Worm (Caenorhabditis elegans): ENCODE data around the gene lin-52.

lin-52 gene

ce11 chrIII:9857110-9857509 lies 32.6 kb upstream of the lin-52 start:
- TF ChIP-seq lsy-12 (tag; optimal IDR thresholded peaks at IDR 0.05) = no peak
- TF ChIP-seq pha-4 (tag; optimal IDR thresholded peaks at IDR 0.05) = peak; percentile 28
- no peak for TF ChIP-seq nhr-67 (tag; optimal IDR thresholded peaks at IDR 0.05)
- TF ChIP-seq sea-2 (GFP tag; optimal IDR thresholded peaks at IDR 0.05) = no peak
- TF ChIP-seq unc-39 (tag; optimal IDR thresholded peaks at IDR 0.05) = no peak
- TF ChIP-seq zag-1 (tag; optimal IDR thresholded peaks at IDR 0.05) = no peak
- peak; percentile 70 for TF ChIP-seq elt-2 (tag; optimal IDR thresholded peaks at IDR 0.05)

- TF ChIP-seq nhr-23 (tag; optimal IDR thresholded peaks at IDR 0.05) (no peak), lsy-12 (tag; optimal IDR thresholded peaks at IDR 0.05) (no peak), nhr-67 (tag; optimal IDR thresholded peaks at IDR 0.05) (no peak), ztf-4 (tag; optimal IDR thresholded peaks at IDR 0.05) (no peak), ceh-16 (tag; optimal IDR thresholded peaks at IDR 0.05) (no peak), lin-39 (tag; optimal IDR thresholded peaks at IDR 0.05) (no peak), snpc-4 (tag; optimal IDR thresholded peaks at IDR 0.05) (no peak), ceh-82 (tag; optimal IDR thresholded peaks at IDR 0.05) (no peak), nhr-28 (tag; optimal IDR thresholded peaks at IDR 0.05) (no peak), mdl-1 (tag; optimal IDR thresholded peaks at IDR 0.05) (no peak), nhr-12 (tag; optimal IDR thresholded peaks at IDR 0.05) (no peak), mml-1 (tag; optimal IDR thresholded peaks at IDR 0.05) (no peak), fkh-10 (GFP tag; optimal IDR thresholded peaks at IDR 0.05) (no peak), nhr-237 (tag; optimal IDR thresholded peaks at IDR 0.05) (no peak), jun-1 (tag; optimal IDR thresholded peaks at IDR 0.05) (no peak), zag-1 (tag; optimal IDR thresholded peaks at IDR 0.05) (no peak), elt-1 (tag; optimal IDR thresholded peaks at IDR 0.05) (no peak), lin-15B (tag; optimal IDR thresholded peaks at IDR 0.05) (no peak), hmg-11 (tag; optimal IDR thresholded peaks at IDR 0.05) (no peak)
Measured at ce11 chrIII:9854960-9855359, 30.4 kb upstream of the lin-52 start.

ce11 chrIII:9853667-9854620 lies 29.4 kb upstream of the lin-52 start:
- TF ChIP-seq lin-15B (tag; optimal IDR thresholded peaks at IDR 0.05) (no peak), elt-2 (tag; optimal IDR thresholded peaks at IDR 0.05) (peak; percentile 15), ama-1 (optimal IDR thresholded peaks at IDR 0.05) (peak; percentile 7), nhr-11 (tag; optimal IDR thresholded peaks at IDR 0.05) (no peak), eor-1 (tag; optimal IDR thresholded peaks at IDR 0.05) (no peak)

ce11 chrIII:9851547-9851946 lies 27.0 kb upstream of the lin-52 start, which contains the start of gene K11H3.3:
TSS of gene K11H3.3 (plus strand) at chrIII:9851854.
- no peak for TF ChIP-seq lsy-12 (tag; optimal IDR thresholded peaks at IDR 0.05)
- peak; percentile 49 for TF ChIP-seq lin-39 (tag; optimal IDR thresholded peaks at IDR 0.05)

DNA sequence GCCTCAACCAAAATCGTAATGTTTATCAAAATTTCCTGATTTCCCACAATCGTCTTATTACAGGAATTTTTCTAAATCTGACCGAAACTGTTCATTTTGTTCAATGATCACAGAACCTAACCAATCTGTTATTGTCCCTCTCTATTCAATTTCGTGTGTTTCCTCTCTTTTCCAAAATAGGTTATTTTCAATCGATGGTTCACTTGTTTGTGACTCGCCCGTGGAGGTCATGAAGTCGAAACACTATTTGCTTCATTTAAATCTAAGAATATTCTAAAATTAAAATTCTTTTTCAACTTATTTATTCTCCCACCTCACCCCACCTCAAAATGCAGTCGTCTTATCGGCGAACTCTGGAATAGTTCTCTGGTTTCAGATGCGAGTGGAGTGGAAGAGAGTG lies 26.3 kb upstream of the lin-52 start:
- TF ChIP-seq nhr-11 (tag; optimal IDR thresholded peaks at IDR 0.05) = no peak
- no peak for TF ChIP-seq nhr-67 (tag; optimal IDR thresholded peaks at IDR 0.05)
- no peak for TF ChIP-seq ama-1 (optimal IDR thresholded peaks at IDR 0.05)
- peak; percentile 49 for TF ChIP-seq pqm-1 (tag; optimal IDR thresholded peaks at IDR 0.05)
- TF ChIP-seq skn-1 (tag; optimal IDR thresholded peaks at IDR 0.05) = no peak
- peak; percentile 21 for TF ChIP-seq elt-2 (tag; optimal IDR thresholded peaks at IDR 0.05)

ce11 chrIII:9849950-9850349 lies 25.4 kb upstream of the lin-52 start:
- no peak for TF ChIP-seq ceh-9 (tag; optimal IDR thresholded peaks at IDR 0.05)
- peak; percentile 77 for TF ChIP-seq elt-2 (tag; optimal IDR thresholded peaks at IDR 0.05)
- no peak for TF ChIP-seq ceh-82 (tag; optimal IDR thresholded peaks at IDR 0.05)
- TF ChIP-seq nhr-25 (tag; optimal IDR thresholded peaks at IDR 0.05) = no peak
- TF ChIP-seq lin-15B (tag; optimal IDR thresholded peaks at IDR 0.05) = no peak
- TF ChIP-seq nhr-237 (tag; optimal IDR thresholded peaks at IDR 0.05) = no peak
- no peak for TF ChIP-seq lin-39 (tag; optimal IDR thresholded peaks at IDR 0.05)
- TF ChIP-seq nhr-23 (tag; optimal IDR thresholded peaks at IDR 0.05) = no peak
- TF ChIP-seq nfya-1 (tag; optimal IDR thresholded peaks at IDR 0.05; ENCODE audit: insufficient read depth) = no peak
- peak; percentile 59 for TF ChIP-seq ceh-28 (tag; optimal IDR thresholded peaks at IDR 0.05)
- no peak for TF ChIP-seq egl-5 (tag; optimal IDR thresholded peaks at IDR 0.05)
- no peak for TF ChIP-seq ZK546.5 (tag; optimal IDR thresholded peaks at IDR 0.05)
- peak; percentile 67 for TF ChIP-seq skn-1 (tag; optimal IDR thresholded peaks at IDR 0.05)
- TF ChIP-seq aly-2 (tag; optimal IDR thresholded peaks at IDR 0.05) = no peak
- no peak for TF ChIP-seq nhr-77 (tag; optimal IDR thresholded peaks at IDR 0.05)
- peak in 2 of 3 experiments; percentile 9 to 57 for TF ChIP-seq elt-3 (tag; optimal IDR thresholded peaks at IDR 0.05)
- TF ChIP-seq pqm-1 (tag; optimal IDR thresholded peaks at IDR 0.05) = peak; percentile 82
- peak; percentile 75 for TF ChIP-seq pha-4 (tag; optimal IDR thresholded peaks at IDR 0.05)
- TF ChIP-seq mdl-1 (tag; optimal IDR thresholded peaks at IDR 0.05) = no peak

All from whole organism, L3 larva.